Fruit fly (Drosophila melanogaster) whole organism, pupa: ENCODE measurements around the gene CG5104.

Experiments
- CG10348 ChIP-seq: fragments of 200-800 bp; sonication (Bioruptor generic); IDR thresholded peaks from 2 replicates; pipeline ENCODE4 v1.3.6; 2022; ENCODE audit warnings: missing biosample characterization, missing genetic modification characterization
- CG12605 ChIP-seq: fragments of 200-800 bp; sonication (Bioruptor generic); IDR thresholded peaks from 2 replicates; pipeline ENCODE4 v1.3.6; 2022; ENCODE audit warnings: missing biosample characterization, missing genetic modification characterization
- CG13204 ChIP-seq: fragments of 200-800 bp; sonication (Bioruptor generic); optimal IDR thresholded peaks from 2 replicates; lab custom pipeline; 2018; ENCODE audit warnings: missing biosample characterization, mild to moderate bottlenecking, missing genetic modification characterization, moderate library complexity
- CG14655 ChIP-seq: fragments of 200-800 bp; sonication (Bioruptor generic); optimal IDR thresholded peaks from 3 replicates; lab custom pipeline; 2017; ENCODE audit warnings: mild to moderate bottlenecking, missing biosample characterization, missing genetic modification reagents, missing genetic modification characterization
- CG15710 ChIP-seq: fragments of 200-800 bp; sonication (Bioruptor generic); optimal IDR thresholded peaks from 2 replicates; lab custom pipeline; 2018; ENCODE audit warnings: missing biosample characterization, mild to moderate bottlenecking, missing genetic modification characterization, moderate library complexity
- CG17806 ChIP-seq: fragments of 200-800 bp; sonication (Bioruptor generic); optimal IDR thresholded peaks from 2 replicates; lab custom pipeline; 2018; ENCODE audit warnings: missing biosample characterization, mild to moderate bottlenecking, missing genetic modification characterization, moderate library complexity
- CG32121 ChIP-seq: fragments of 200-800 bp; sonication (Bioruptor generic); IDR thresholded peaks from 2 replicates; pipeline ENCODE4 v1.3.6; 2022; ENCODE audit warnings: missing biosample characterization, missing genetic modification characterization
- CG34367 ChIP-seq: fragments of 200-800 bp; sonication (Bioruptor generic); optimal IDR thresholded peaks from 2 replicates; lab custom pipeline; 2018; ENCODE audit warnings: missing biosample characterization, mild to moderate bottlenecking, missing genetic modification characterization
- CG4496 ChIP-seq: fragments of 200-800 bp; sonication (Bioruptor generic); IDR thresholded peaks from 3 replicates; pipeline ENCODE4 v1.3.6; 2022; ENCODE audit warnings: missing biosample characterization, missing genetic modification characterization
- CG8159 ChIP-seq: fragments of 200-800 bp; sonication (Bioruptor generic); optimal IDR thresholded peaks from 3 replicates; lab custom pipeline; 2018; ENCODE audit warnings: missing biosample characterization, mild to moderate bottlenecking, missing genetic modification characterization, moderate library complexity
- CG8301 ChIP-seq: fragments of 200-800 bp; sonication (Bioruptor generic); optimal IDR thresholded peaks from 2 replicates; lab custom pipeline; 2018; ENCODE audit warnings: missing biosample characterization, mild to moderate bottlenecking, missing genetic modification characterization
- CG9948 ChIP-seq: fragments of 200-800 bp; sonication (Bioruptor generic); optimal IDR thresholded peaks from 2 replicates; lab custom pipeline; 2018; ENCODE audit warnings: missing biosample characterization, mild to moderate bottlenecking, missing genetic modification characterization, moderate library complexity
- D1 ChIP-seq: fragments of 200-800 bp; sonication (Bioruptor generic); optimal IDR thresholded peaks from 2 replicates; lab custom pipeline; 2018; ENCODE audit warnings: missing biosample characterization, mild to moderate bottlenecking, missing genetic modification characterization, moderate library complexity
- EcR ChIP-seq: fragments of 200-800 bp; sonication (Bioruptor generic); optimal IDR thresholded peaks from 3 replicates; lab custom pipeline; 2019; ENCODE audit warnings: missing biosample characterization, missing genetic modification characterization, mild to moderate bottlenecking, moderate library complexity, missing genetic modification reagents
- Ets98B ChIP-seq: fragments of 200-800 bp; sonication (Bioruptor generic); IDR thresholded peaks from 2 replicates; pipeline ENCODE4 v1.3.6; 2022; ENCODE audit warnings: missing biosample characterization, missing genetic modification characterization
- Pif1A ChIP-seq: fragments of 200-800 bp; sonication (Bioruptor generic); optimal IDR thresholded peaks from 3 replicates; lab custom pipeline; 2016; ENCODE audit warnings: missing biosample characterization, missing genetic modification characterization
- Pif1B ChIP-seq: fragments of 200-800 bp; sonication (Bioruptor generic); optimal IDR thresholded peaks from 3 replicates; lab custom pipeline; 2016; ENCODE audit warnings: missing biosample characterization, missing genetic modification characterization
- Snoo ChIP-seq: fragments of 200-800 bp; sonication (Bioruptor generic); optimal IDR thresholded peaks from 3 replicates; lab custom pipeline; 2017; ENCODE audit warnings: missing biosample characterization, mild to moderate bottlenecking, missing genetic modification characterization, inconsistent platforms
- fd96Ca ChIP-seq: fragments of 200-800 bp; sonication (Bioruptor generic); IDR thresholded peaks from 3 replicates; pipeline ENCODE4 v1.3.6; 2022; ENCODE audit warnings: missing biosample characterization, missing genetic modification characterization
- gl ChIP-seq: fragments of 200-800 bp; sonication (Bioruptor generic); optimal IDR thresholded peaks from 2 replicates; lab custom pipeline; 2018; ENCODE audit warnings: missing biosample characterization, mild to moderate bottlenecking, missing genetic modification characterization
- rn ChIP-seq: fragments of 200-800 bp; sonication (Bioruptor generic); IDR thresholded peaks from 2 replicates; pipeline ENCODE4 v1.3.6; 2022; ENCODE audit warnings: missing biosample characterization, missing genetic modification characterization

Gene CG5104

dm6 chr3L:20540975-20541951, 20.5 kb downstream of the CG5104 start:
- TF ChIP-seq Snoo (tag; lab: Kevin White, UChicago) (no peak), D1 (tag; lab: Kevin White, UChicago) (peak; percentile 41)

dm6 chr3L:20548201-20548854, 27.5 kb downstream of the CG5104 start:
- TF ChIP-seq CG4496 (GFP tag; lab: Robert Waterston, UW) (no peak), CG17806 (no peak), fd96Ca (GFP tag; lab: Robert Waterston, UW) (no peak), CG9948 (no peak), CG8159 (tag; lab: Kevin White, UChicago) (no peak), CG13204 (GFP tag; lab: Kevin White, UChicago) (no peak), D1 (tag; lab: Kevin White, UChicago) (no peak), CG8301 (tag; lab: Kevin White, UChicago) (no peak), Ets98B (no peak), rn (no peak), CG12605 (no peak), CG34367 (tag; lab: Kevin White, UChicago) (no peak), CG10348 (GFP tag; lab: Robert Waterston, UW) (no peak), CG15710 (tag; lab: Kevin White, UChicago) (no peak), gl (tag; lab: Kevin White, UChicago) (no peak), CG14655 (no peak), CG32121 (GFP tag; lab: Robert Waterston, UW) (no peak), EcR (GFP tag; lab: Kevin White, UChicago) (no peak)
- TF ChIP-seq, all 21 proteins: peak for 0

- TF ChIP-seq Snoo (tag; lab: Kevin White, UChicago) (peak; percentile 72), EcR (GFP tag; lab: Kevin White, UChicago) (peak; percentile 20), gl (tag; lab: Kevin White, UChicago) (peak; percentile 54), CG17806 (peak; percentile 84), fd96Ca (GFP tag; lab: Robert Waterston, UW) (no peak), CG10348 (GFP tag; lab: Robert Waterston, UW) (no peak), CG15710 (tag; lab: Kevin White, UChicago) (peak; percentile 70), CG12605 (0 out of 2 replicates have a peak, but pooled peaks have one; percentile 27), Ets98B (no peak), CG4496 (GFP tag; lab: Robert Waterston, UW) (no peak), Pif1A (GFP tag; lab: Kevin White, UChicago) (peak; percentile 42), CG34367 (tag; lab: Kevin White, UChicago) (peak; percentile 77), CG8159 (tag; lab: Kevin White, UChicago) (peak; percentile 77), rn (no peak), D1 (tag; lab: Kevin White, UChicago) (peak; percentile 45), CG8301 (tag; lab: Kevin White, UChicago) (peak; percentile 53), CG14655 (peak; percentile 64), Pif1B (GFP tag; lab: Kevin White, UChicago) (peak; percentile 41), CG9948 (peak; percentile 77), CG32121 (GFP tag; lab: Robert Waterston, UW) (no peak), CG13204 (GFP tag; lab: Kevin White, UChicago) (peak; percentile 28)
Measured at dm6 chr3L:20549358-20549757, 28.5 kb downstream of the CG5104 start.

- peak; percentile 68 for TF ChIP-seq CG8159 (tag; lab: Kevin White, UChicago)
- peak; percentile 44 for TF ChIP-seq Snoo (tag; lab: Kevin White, UChicago)
- peak; percentile 70; the same call in 1 of the 3 replicates for TF ChIP-seq CG4496 (GFP tag; lab: Robert Waterston, UW)
- TF ChIP-seq CG8301 (tag; lab: Kevin White, UChicago), result peak; percentile 63
- TF ChIP-seq CG32121 (GFP tag; lab: Robert Waterston, UW), result no peak
- no peak for TF ChIP-seq EcR (GFP tag; lab: Kevin White, UChicago)
- peak; percentile 57 for TF ChIP-seq CG9948
- TF ChIP-seq CG13204 (GFP tag; lab: Kevin White, UChicago), result no peak
- TF ChIP-seq Pif1A (GFP tag; lab: Kevin White, UChicago), result peak; percentile 71
- peak; percentile 73 for TF ChIP-seq Pif1B (GFP tag; lab: Kevin White, UChicago)
- peak; percentile 43 for TF ChIP-seq CG34367 (tag; lab: Kevin White, UChicago)
- TF ChIP-seq CG14655, result peak; percentile 77
- TF ChIP-seq D1 (tag; lab: Kevin White, UChicago), result no peak
- TF ChIP-seq CG15710 (tag; lab: Kevin White, UChicago), result peak; percentile 63
- TF ChIP-seq Ets98B, result 0 out of 2 replicates have a peak, but pooled peaks have one; percentile 30
- TF ChIP-seq CG17806, result peak; percentile 71
- no peak for TF ChIP-seq CG10348 (GFP tag; lab: Robert Waterston, UW)
- peak; percentile 34 for TF ChIP-seq gl (tag; lab: Kevin White, UChicago)
- TF ChIP-seq fd96Ca (GFP tag; lab: Robert Waterston, UW), result peak; percentile 64; the same call in 2 of the 3 replicates
- peak; percentile 54; the same call in 1 of the 2 replicates for TF ChIP-seq CG12605
- TF ChIP-seq rn, result 0 out of 2 replicates have a peak, but pooled peaks have one; percentile 13
Measured at dm6 chr3L:20551862-20552261, 31.1 kb downstream of the CG5104 start.

dm6 chr3L:20556371-20556770, 35.6 kb downstream of the CG5104 start:
- no peak for TF ChIP-seq fd96Ca (GFP tag; lab: Robert Waterston, UW)
- TF ChIP-seq rn, result no peak
- TF ChIP-seq CG4496 (GFP tag; lab: Robert Waterston, UW), result peak; percentile 43; the same call in 1 of the 3 replicates
- peak; percentile 65 for TF ChIP-seq Pif1B (GFP tag; lab: Kevin White, UChicago)
- TF ChIP-seq CG10348 (GFP tag; lab: Robert Waterston, UW), result no peak
- TF ChIP-seq CG8159 (tag; lab: Kevin White, UChicago), result peak; percentile 84
- peak; percentile 14 for TF ChIP-seq EcR (GFP tag; lab: Kevin White, UChicago)
- TF ChIP-seq Snoo (tag; lab: Kevin White, UChicago), result peak; percentile 80
- peak; percentile 61 for TF ChIP-seq CG9948
- TF ChIP-seq CG34367 (tag; lab: Kevin White, UChicago), result peak; percentile 71
- peak; percentile 61 for TF ChIP-seq Pif1A (GFP tag; lab: Kevin White, UChicago)
- TF ChIP-seq CG13204 (GFP tag; lab: Kevin White, UChicago), result peak; percentile 16
- TF ChIP-seq CG32121 (GFP tag; lab: Robert Waterston, UW), result no peak
- TF ChIP-seq CG15710 (tag; lab: Kevin White, UChicago), result peak; percentile 82
- TF ChIP-seq CG14655, result peak; percentile 34
- peak; percentile 34 for TF ChIP-seq gl (tag; lab: Kevin White, UChicago)
- peak; percentile 75 for TF ChIP-seq CG17806
- no peak for TF ChIP-seq CG12605
- peak; percentile 12 for TF ChIP-seq CG8301 (tag; lab: Kevin White, UChicago)
